Fruit fly (Drosophila melanogaster) whole organism, embryonic: Measurements from ENCODE around the gene Yip1d1.

Experiments used
- BtbVII ChIP-seq: fragments of 200-800 bp; sonication (Bioruptor generic); optimal IDR thresholded peaks from 3 replicates; lab custom pipeline; 2017; ENCODE audit warnings: missing biosample characterization, mild to moderate bottlenecking, missing genetic modification characterization
- CG10147 ChIP-seq: fragments of 200-800 bp; sonication (Bioruptor generic); optimal IDR thresholded peaks from 2 replicates; lab custom pipeline; 2019; ENCODE audit warnings: missing biosample characterization, mild to moderate bottlenecking, missing genetic modification characterization, moderate library complexity
- CG10543 ChIP-seq: fragments of 200-800 bp; sonication (Bioruptor generic); optimal IDR thresholded peaks from 3 replicates; lab custom pipeline; 2017; ENCODE audit warnings: missing biosample characterization, mild to moderate bottlenecking, missing genetic modification characterization, moderate library complexity
- CG10959 ChIP-seq: fragments of 200-800 bp; sonication (Bioruptor generic); IDR thresholded peaks from 2 replicates; pipeline ENCODE4 v1.3.6; 2022; ENCODE audit warnings: missing biosample characterization, missing genetic modification characterization
- CG11504 ChIP-seq: fragments of 200-800 bp; sonication (Bioruptor generic); optimal IDR thresholded peaks from 3 replicates; lab custom pipeline; 2019; ENCODE audit warnings: missing biosample characterization, mild to moderate bottlenecking, missing genetic modification characterization, moderate library complexity
- CG13424 ChIP-seq: fragments of 200-800 bp; sonication (Bioruptor generic); optimal IDR thresholded peaks from 2 replicates; lab custom pipeline; 2019; ENCODE audit warnings: missing biosample characterization, mild to moderate bottlenecking, missing genetic modification characterization, moderate library complexity
- CG14014 ChIP-seq: fragments of 200-800 bp; sonication (Bioruptor generic); IDR thresholded peaks from 2 replicates; pipeline ENCODE4 v1.3.6; 2022; ENCODE audit warnings: missing biosample characterization, missing genetic modification characterization
- CG15514 ChIP-seq: fragments of 200-800 bp; sonication (Bioruptor generic); optimal IDR thresholded peaks from 3 replicates; lab custom pipeline; 2017; ENCODE audit warnings: missing biosample characterization, missing genetic modification characterization, mild to moderate bottlenecking, moderate library complexity, missing genetic modification reagents
- CG1603 ChIP-seq: fragments of 200-800 bp; sonication (Bioruptor generic); optimal IDR thresholded peaks from 2 replicates; lab custom pipeline; 2019; ENCODE audit warnings: missing biosample characterization, mild to moderate bottlenecking, missing genetic modification characterization, moderate library complexity
- CG1647 ChIP-seq: fragments of 200-800 bp; sonication (Bioruptor generic); optimal IDR thresholded peaks from 3 replicates; lab custom pipeline; 2016; ENCODE audit warnings: missing biosample characterization, missing genetic modification characterization
- CG17361 ChIP-seq: fragments of 200-800 bp; sonication (Bioruptor generic); IDR thresholded peaks from 3 replicates; pipeline ENCODE4 v1.3.6; 2022; ENCODE audit warnings: missing biosample characterization, missing genetic modification characterization
- CG2120 ChIP-seq: fragments of 200-800 bp; sonication (Bioruptor generic); optimal IDR thresholded peaks from 3 replicates; lab custom pipeline; 2016; ENCODE audit warnings: missing biosample characterization, missing genetic modification characterization
- CG3281 ChIP-seq: fragments of 200-800 bp; sonication (Bioruptor generic); optimal IDR thresholded peaks from 3 replicates; lab custom pipeline; 2017; ENCODE audit warnings: missing biosample characterization, mild to moderate bottlenecking, missing genetic modification characterization
- CG34376 ChIP-seq: fragments of 200-800 bp; sonication (Bioruptor generic); optimal IDR thresholded peaks from 2 replicates; lab custom pipeline; 2018; ENCODE audit warnings: missing biosample characterization, mild to moderate bottlenecking, missing genetic modification characterization
- CG34422 ChIP-seq: fragments of 200-800 bp; sonication (Bioruptor generic); IDR thresholded peaks from 3 replicates; pipeline ENCODE4 v1.3.6; 2022; ENCODE audit warnings: missing biosample characterization, missing genetic modification characterization
- CG4404 ChIP-seq: fragments of 200-800 bp; sonication (Bioruptor generic); IDR thresholded peaks from 2 replicates; pipeline ENCODE4 v1.3.6; 2022; ENCODE audit warnings: missing biosample characterization, missing genetic modification characterization
- CG7372 ChIP-seq: fragments of 200-800 bp; sonication (Bioruptor generic); IDR thresholded peaks from 2 replicates; pipeline ENCODE4 v1.3.6; 2022; ENCODE audit warnings: missing biosample characterization, missing genetic modification characterization
- CG9727 ChIP-seq: fragments of 200-800 bp; sonication (Bioruptor generic); optimal IDR thresholded peaks from 3 replicates; lab custom pipeline; 2017; ENCODE audit warnings: missing biosample characterization, mild to moderate bottlenecking, missing genetic modification characterization
- CG9817 ChIP-seq: fragments of 200-800 bp; sonication (Bioruptor generic); optimal IDR thresholded peaks from 2 replicates; lab custom pipeline; 2018; ENCODE audit warnings: missing biosample characterization, mild to moderate bottlenecking, missing genetic modification characterization, moderate library complexity
- CG9932 ChIP-seq: fragments of 200-800 bp; sonication (Bioruptor generic); IDR thresholded peaks from 2 replicates; pipeline ENCODE4 v1.3.6; 2022; ENCODE audit warnings: missing biosample characterization, missing genetic modification characterization
- Fer1 ChIP-seq: fragments of 200-800 bp; sonication (Bioruptor generic); optimal IDR thresholded peaks from 2 replicates; lab custom pipeline; 2017; ENCODE audit warnings: missing biosample characterization, mild to moderate bottlenecking, missing genetic modification characterization
- Fer3 ChIP-seq: fragments of 200-800 bp; sonication (Bioruptor generic); optimal IDR thresholded peaks from 2 replicates; lab custom pipeline; 2018; ENCODE audit warnings: missing biosample characterization, mild to moderate bottlenecking, missing genetic modification characterization, moderate library complexity
- HLH54F ChIP-seq: fragments of 200-800 bp; sonication (Bioruptor generic); optimal IDR thresholded peaks from 3 replicates; lab custom pipeline; 2016; ENCODE audit warnings: missing biosample characterization, missing genetic modification characterization
- Hr51 ChIP-seq, 2 experiments: fragments of 200-800 bp; sonication (Bioruptor generic); optimal IDR thresholded peaks; 2 replicates in 1 of 2; 3 replicates in 1 of 2; lab custom pipeline; 2016 to 2018; ENCODE audit warnings: missing biosample characterization in 2 of 2, missing genetic modification characterization in 2 of 2, mild to moderate bottlenecking in 1 of 2, moderate library complexity in 1 of 2
- Jarid2 ChIP-seq: fragments of 200-800 bp; sonication (Bioruptor generic); optimal IDR thresholded peaks from 3 replicates; lab custom pipeline; 2017; ENCODE audit warnings: mild to moderate bottlenecking, missing biosample characterization, missing genetic modification reagents, missing genetic modification characterization
- Myb ChIP-seq: fragments of 200-800 bp; sonication (Bioruptor generic); optimal IDR thresholded peaks from 2 replicates; lab custom pipeline; 2016; ENCODE audit warnings: missing biosample characterization, missing genetic modification characterization
- NfI ChIP-seq: fragments of 200-800 bp; sonication (Bioruptor generic); optimal IDR thresholded peaks from 3 replicates; lab custom pipeline; 2018; ENCODE audit warnings: missing biosample characterization, mild to moderate bottlenecking, missing genetic modification characterization, moderate library complexity
- Oaz ChIP-seq: fragments of 200-800 bp; sonication (Bioruptor generic); IDR thresholded peaks from 2 replicates; pipeline ENCODE4 v1.3.6; 2022; ENCODE audit warnings: missing biosample characterization, missing genetic modification characterization
- Rfx ChIP-seq: fragments of 200-800 bp; sonication (Bioruptor generic); IDR thresholded peaks from 2 replicates; pipeline ENCODE4 v1.3.6; 2022; ENCODE audit warnings: missing biosample characterization, missing genetic modification characterization
- Sry-δ ChIP-seq: fragments of 200-800 bp; sonication (Bioruptor generic); optimal IDR thresholded peaks from 2 replicates; lab custom pipeline; 2016; ENCODE audit warnings: missing biosample characterization, missing genetic modification characterization
- abd-A ChIP-seq: fragments of 200-800 bp; sonication (Bioruptor generic); optimal IDR thresholded peaks from 3 replicates; lab custom pipeline; 2019; ENCODE audit warnings: missing biosample characterization, mild to moderate bottlenecking, missing genetic modification characterization, moderate library complexity
- ato ChIP-seq: fragments of 200-800 bp; sonication (Bioruptor generic); IDR thresholded peaks from 2 replicates; pipeline ENCODE4 v1.3.6; 2022; ENCODE audit warnings: missing biosample characterization, missing genetic modification characterization; ENCODE audit not compliant: partially characterized antibody
- caup ChIP-seq: fragments of 200-800 bp; sonication (Bioruptor generic); optimal IDR thresholded peaks from 3 replicates; lab custom pipeline; 2017; ENCODE audit warnings: missing biosample characterization, mild to moderate bottlenecking, missing genetic modification characterization, moderate library complexity; ENCODE audit not compliant: severe bottlenecking
- dmrt99B ChIP-seq: fragments of 200-800 bp; sonication (Bioruptor generic); optimal IDR thresholded peaks from 2 replicates; lab custom pipeline; 2018; ENCODE audit warnings: missing biosample characterization, mild to moderate bottlenecking, missing genetic modification characterization, moderate library complexity
- dysf ChIP-seq: fragments of 200-800 bp; sonication (Bioruptor generic); IDR thresholded peaks from 3 replicates; pipeline ENCODE4 v1.3.6; 2022; ENCODE audit warnings: missing biosample characterization, missing genetic modification characterization
- fd3F ChIP-seq: fragments of 200-800 bp; sonication (Bioruptor generic); optimal IDR thresholded peaks from 2 replicates; lab custom pipeline; 2018; ENCODE audit warnings: missing biosample characterization, mild to moderate bottlenecking, missing genetic modification characterization, moderate library complexity
- ind ChIP-seq: fragments of 200-800 bp; sonication (Bioruptor generic); optimal IDR thresholded peaks from 3 replicates; lab custom pipeline; 2016; ENCODE audit warnings: missing biosample characterization, missing genetic modification characterization
- jing ChIP-seq: fragments of 200-800 bp; sonication (Bioruptor generic); optimal IDR thresholded peaks from 2 replicates; lab custom pipeline; 2018; ENCODE audit warnings: missing biosample characterization, mild to moderate bottlenecking, missing genetic modification characterization
- klu ChIP-seq: fragments of 200-800 bp; sonication (Bioruptor generic); IDR thresholded peaks from 2 replicates; pipeline ENCODE4 v1.3.6; 2022; ENCODE audit warnings: missing biosample characterization, missing genetic modification characterization
- lab ChIP-seq: fragments of 200-800 bp; sonication (Bioruptor generic); optimal IDR thresholded peaks from 3 replicates; lab custom pipeline; 2017; ENCODE audit warnings: missing biosample characterization, missing genetic modification characterization, mild to moderate bottlenecking, moderate library complexity, missing genetic modification reagents
- lilli ChIP-seq: fragments of 200-800 bp; sonication (Bioruptor generic); optimal IDR thresholded peaks from 3 replicates; lab custom pipeline; 2016; ENCODE audit warnings: missing biosample characterization, missing genetic modification characterization
- maf-S ChIP-seq: fragments of 200-800 bp; sonication (Bioruptor generic); optimal IDR thresholded peaks from 2 replicates; lab custom pipeline; 2016; ENCODE audit warnings: missing biosample characterization, missing genetic modification characterization
- row ChIP-seq: fragments of 200-800 bp; sonication (Bioruptor generic); IDR thresholded peaks from 3 replicates; pipeline ENCODE4 v1.3.6; 2022; ENCODE audit warnings: missing biosample characterization, missing genetic modification characterization
- scrt ChIP-seq: fragments of 200-800 bp; sonication (Bioruptor generic); optimal IDR thresholded peaks from 2 replicates; lab custom pipeline; 2018; ENCODE audit warnings: missing biosample characterization, mild to moderate bottlenecking, missing genetic modification characterization, moderate library complexity
- sisA ChIP-seq: fragments of 200-800 bp; sonication (Bioruptor generic); IDR thresholded peaks from 2 replicates; pipeline ENCODE4 v1.3.6; 2022; ENCODE audit warnings: missing biosample characterization, missing genetic modification characterization
- ssp ChIP-seq: fragments of 200-800 bp; sonication (Bioruptor generic); IDR thresholded peaks from 2 replicates; pipeline ENCODE4 v1.3.6; 2022; ENCODE audit warnings: missing biosample characterization, missing genetic modification characterization
- sug ChIP-seq: fragments of 200-800 bp; optimal IDR thresholded peaks from 2 replicates; lab custom pipeline; 2019; ENCODE audit warnings: missing biosample characterization, mild to moderate bottlenecking, missing genetic modification characterization, moderate library complexity

Gene Yip1d1

dm6 chr2L:13049136-13049535 lies 48.7 kb upstream of the Yip1d1 start (continued):
- peak; percentile 10 for TF ChIP-seq dmrt99B (tag; lab: Kevin White, UChicago)
- peak; percentile 7 for TF ChIP-seq scrt (GFP tag; lab: Kevin White, UChicago)
- no peak for TF ChIP-seq fd3F
- TF ChIP-seq CG9932 = peak; percentile 62
- TF ChIP-seq HLH54F = peak; percentile 7
- no peak for TF ChIP-seq Myb (GFP tag; lab: Kevin White, UChicago)
- no peak for TF ChIP-seq abd-A (tag; lab: Kevin White, UChicago)
- peak; percentile 37 for TF ChIP-seq CG9817 (tag; lab: Kevin White, UChicago)
- TF ChIP-seq Sry-δ (GFP tag; lab: Kevin White, UChicago) = no peak
- TF ChIP-seq CG14014 (GFP tag; lab: Robert Waterston, UW) = peak; percentile 32; the same call in 1 of the 2 replicates
- TF ChIP-seq CG34376 (GFP tag; lab: Kevin White, UChicago) = peak; percentile 3
- TF ChIP-seq NfI (GFP tag; lab: Kevin White, UChicago) = peak; percentile 16
- TF ChIP-seq lab = peak; percentile 66
- TF ChIP-seq CG34422 (GFP tag; lab: Robert Waterston, UW) = no peak
- peak; percentile 37; the same call in 2 of the 3 replicates for TF ChIP-seq row (GFP tag; lab: Robert Waterston, UW)
- TF ChIP-seq CG10147 = peak; percentile 14
- TF ChIP-seq Hr51 (GFP tag; optimal IDR thresholded peaks at IDR 0.05; lab: Kevin White, UChicago) = peak in 1 of 2 experiments; percentile 21
- TF ChIP-seq CG17361 (GFP tag; lab: Robert Waterston, UW) = no peak
- TF ChIP-seq BtbVII (GFP tag; lab: Kevin White, UChicago) = peak; percentile 38
- TF ChIP-seq dysf (GFP tag; lab: Robert Waterston, UW) = peak; percentile 33; the same call in 1 of the 3 replicates
- TF ChIP-seq ato = no peak
- peak; percentile 10 for TF ChIP-seq CG11504 (tag; lab: Kevin White, UChicago)
- peak; percentile 36 for TF ChIP-seq CG3281 (GFP tag; lab: Kevin White, UChicago)
- peak; percentile 4 for TF ChIP-seq lilli
- peak; percentile 26; the same call in 1 of the 2 replicates for TF ChIP-seq sisA (GFP tag; lab: Robert Waterston, UW)
- TF ChIP-seq CG7372 (GFP tag; lab: Robert Waterston, UW) = 0 out of 2 replicates have a peak, but pooled peaks have one; percentile 24
- TF ChIP-seq ind (GFP tag; lab: Kevin White, UChicago) = peak; percentile 5
- no peak for TF ChIP-seq CG9727
- TF ChIP-seq Rfx (GFP tag; lab: Robert Waterston, UW) = 0 out of 2 replicates have a peak, but pooled peaks have one; percentile 18
- no peak for TF ChIP-seq Jarid2 (GFP tag; lab: Kevin White, UChicago)
- no peak for TF ChIP-seq CG1647 (GFP tag; lab: Kevin White, UChicago)
- no peak for TF ChIP-seq CG10959 (GFP tag; lab: Robert Waterston, UW)
- TF ChIP-seq CG2120 (GFP tag; lab: Kevin White, UChicago) = peak; percentile 52
- TF ChIP-seq maf-S (GFP tag; lab: Kevin White, UChicago) = no peak
- peak; percentile 66 for TF ChIP-seq Fer1
- no peak for TF ChIP-seq ssp
- peak; percentile 29; the same call in 1 of the 2 replicates for TF ChIP-seq CG4404 (GFP tag; lab: Robert Waterston, UW)
- 0 out of 2 replicates have a peak, but pooled peaks have one; percentile 22 for TF ChIP-seq klu (GFP tag; lab: Robert Waterston, UW)
- peak; percentile 24 for TF ChIP-seq Fer3 (tag; lab: Kevin White, UChicago)
- TF ChIP-seq jing (GFP tag; lab: Kevin White, UChicago) = no peak
- TF ChIP-seq CG13424 (tag; lab: Kevin White, UChicago) = peak; percentile 1
- TF ChIP-seq sug = peak; percentile 13
- TF ChIP-seq CG10543 (GFP tag; lab: Kevin White, UChicago) = peak; percentile 31
- peak; percentile 7 for TF ChIP-seq caup (GFP tag; lab: Kevin White, UChicago)
- no peak for TF ChIP-seq CG1603 (tag; lab: Kevin White, UChicago)
- TF ChIP-seq Oaz (GFP tag; lab: Robert Waterston, UW) = no peak
- peak; percentile 32 for TF ChIP-seq CG15514 (GFP tag; lab: Kevin White, UChicago)
